Fruit fly (Drosophila melanogaster): ENCODE measurements around the gene DIP-iota.

Gene DIP-iota

dm6 chr2L:6601018-6601505, 20.4 kb downstream of the DIP-iota start, which contains the start of gene Dpp10 (continued):
- TF ChIP-seq ftz-f1 (GFP tag; optimal IDR thresholded peaks at IDR 0.05) (peak; percentile 25), CG18476 (GFP tag; optimal IDR thresholded peaks at IDR 0.05) (peak; percentile 84), Elba2 (GFP tag; optimal IDR thresholded peaks at IDR 0.05) (no peak), Rfx (GFP tag; IDR thresholded peaks at IDR 0.05) (peak; percentile 99), ro (GFP tag; IDR thresholded peaks at IDR 0.05) (peak; percentile 82), CG13296 (GFP tag; optimal IDR thresholded peaks at IDR 0.05) (peak; percentile 94), jigr1 (GFP tag; IDR thresholded peaks at IDR 0.05) (peak; percentile 90), CG2116 (GFP tag; optimal IDR thresholded peaks at IDR 0.05) (peak; percentile 39), H2.0 (GFP tag; IDR thresholded peaks at IDR 0.05) (peak; percentile 93), Bteb2 (GFP tag; optimal IDR thresholded peaks at IDR 0.05) (peak; percentile 91), CG11504 (tag; optimal IDR thresholded peaks at IDR 0.05) (peak; percentile 91), sr (GFP tag; IDR thresholded peaks at IDR 0.05) (peak; percentile 65; the same call in 1 of the 3 replicates), Dip2 (GFP tag; IDR thresholded peaks at IDR 0.05) (0 out of 2 replicates have a peak, but pooled peaks have one; percentile 44), schlank (tag; optimal IDR thresholded peaks at IDR 0.05) (peak; percentile 85), Doc2 (GFP tag; IDR thresholded peaks at IDR 0.05) (peak; percentile 87), CG14050 (GFP tag; IDR thresholded peaks at IDR 0.05) (peak; percentile 95), klu (GFP tag; IDR thresholded peaks at IDR 0.05) (peak; percentile 95), CG8388 (GFP tag; optimal IDR thresholded peaks at IDR 0.05) (peak; percentile 65), NfI (GFP tag; optimal IDR thresholded peaks at IDR 0.05) (peak; percentile 92), CG11247 (GFP tag; IDR thresholded peaks at IDR 0.05) (peak; percentile 94), zf30C (GFP tag; optimal IDR thresholded peaks at IDR 0.05) (peak; percentile 65), lov (optimal IDR thresholded peaks at IDR 0.05) (no peak), lov (GFP tag; IDR thresholded peaks at IDR 0.05) (peak; percentile 80), CG6689 (GFP tag; IDR thresholded peaks at IDR 0.05) (peak; percentile 94), CG43689 (GFP tag; IDR thresholded peaks at IDR 0.05) (peak; percentile 88), sug (tag; optimal IDR thresholded peaks at IDR 0.05) (peak; percentile 91), Sox102F (GFP tag; optimal IDR thresholded peaks at IDR 0.05) (peak; percentile 86), CG13624 (GFP tag; optimal IDR thresholded peaks at IDR 0.05) (peak; percentile 92), CG33557 (GFP tag; optimal IDR thresholded peaks at IDR 0.05) (no peak), prd (optimal IDR thresholded peaks at IDR 0.05) (no peak), prd (GFP tag; IDR thresholded peaks at IDR 0.05) (peak; percentile 95), Neu2 (GFP tag; optimal IDR thresholded peaks at IDR 0.05; ENCODE audit: borderline replicate concordance) (peak; percentile 28), ham (GFP tag; IDR thresholded peaks at IDR 0.05) (peak; percentile 93), lab (GFP tag; optimal IDR thresholded peaks at IDR 0.05) (peak; percentile 97), crp (GFP tag; optimal IDR thresholded peaks at IDR 0.05) (peak in 1 of 2 experiments; percentile 57), NC2β (GFP tag; optimal IDR thresholded peaks at IDR 0.05) (peak; percentile 80), CG12236 (GFP tag; optimal IDR thresholded peaks at IDR 0.05) (peak; percentile 59), Hr39 (optimal IDR thresholded peaks at IDR 0.05) (no peak), Dp (GFP tag; optimal IDR thresholded peaks at IDR 0.05) (no peak), Lim3 (GFP tag; IDR thresholded peaks at IDR 0.05) (peak; percentile 81; the same call in 1 of the 2 replicates), aop (GFP tag; IDR thresholded peaks at IDR 0.05) (peak; percentile 51; the same call in 1 of the 2 replicates), CG2129 (GFP tag; IDR thresholded peaks at IDR 0.05; ENCODE audit: partially characterized antibody) (no peak), bowl (GFP tag; IDR thresholded peaks at IDR 0.05) (peak; percentile 93), CG12299 (tag; optimal IDR thresholded peaks at IDR 0.05) (peak; percentile 88), Hsf (GFP tag; optimal IDR thresholded peaks at IDR 0.05) (peak; percentile 92), CG6272 (GFP tag; IDR thresholded peaks at IDR 0.05) (peak; percentile 92), Drgx (GFP tag; IDR thresholded peaks at IDR 0.05) (peak; percentile 93), CG2889 (GFP tag; IDR thresholded peaks at IDR 0.05) (peak; percentile 96), CG10321 (GFP tag; IDR thresholded peaks at IDR 0.05) (peak; percentile 81), CG4360 (GFP tag; IDR thresholded peaks at IDR 0.05) (peak; percentile 38; the same call in 1 of the 2 replicates), CG18011 (GFP tag; optimal IDR thresholded peaks at IDR 0.05) (peak; percentile 80), CG6654 (GFP tag; optimal IDR thresholded peaks at IDR 0.05) (peak; percentile 51)
